Worm (Caenorhabditis elegans) whole organism, young adult: ENCODE data around the gene F57C7.4.

Source experiments
- nfya-1 ChIP-seq: sonication (generic microtip); optimal IDR thresholded peaks from 2 replicates; lab custom pipeline; 2017; ENCODE audit warnings: antibody characterized with exemption, missing compliant biosample characterization, missing genetic modification characterization, borderline replicate concordance; ENCODE audit not compliant: insufficient read depth
- sdz-38 ChIP-seq: sonication (generic microtip); optimal IDR thresholded peaks from 2 replicates; lab custom pipeline; 2016; ENCODE audit warnings: missing genotype, missing genetic modification characterization, missing compliant biosample characterization

DNA sequence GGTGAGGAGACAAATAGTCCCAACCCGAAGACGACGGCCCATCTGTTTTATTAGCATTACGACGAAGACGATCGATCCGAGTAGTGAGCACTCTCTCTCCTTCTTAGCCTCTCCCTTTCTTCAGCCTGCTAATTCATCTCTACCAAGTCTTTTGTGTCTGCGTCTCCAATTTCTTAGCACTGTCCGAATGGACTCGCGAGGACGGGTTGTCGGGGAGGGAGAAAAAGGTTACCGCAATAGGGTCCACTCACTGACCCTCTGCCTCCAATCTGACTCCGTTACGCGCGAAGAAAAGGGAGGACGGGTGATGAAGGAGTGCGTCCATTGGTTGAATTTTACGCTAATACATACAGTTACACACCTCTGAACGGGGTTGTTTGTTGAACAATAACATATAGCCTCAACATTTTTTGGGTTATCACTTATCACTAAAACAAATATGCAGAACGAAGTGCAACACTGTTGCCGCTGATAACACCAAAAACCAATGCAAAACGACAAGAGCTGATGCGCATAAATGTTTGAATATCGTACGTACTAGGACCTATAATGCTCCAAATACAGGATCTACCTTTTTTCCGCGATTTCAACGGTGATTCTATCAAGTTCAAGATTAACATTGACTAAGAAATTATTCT is 8.3 kb upstream of the F57C7.4 start:
- TF ChIP-seq sdz-38 (tag; lab: Kevin White, UChicago) (no peak), nfya-1 (tag; lab: Kevin White, UChicago) (no peak)
